Fruit fly (Drosophila melanogaster) whole organism, prepupa: ENCODE data around the gene PIG-F.

ENCODE experiments used
- CG16779 ChIP-seq: fragments of 200-800 bp; sonication (Bioruptor generic); optimal IDR thresholded peaks from 3 replicates; lab custom pipeline; 2017; ENCODE audit warnings: missing biosample characterization, mild to moderate bottlenecking, missing genetic modification characterization
- CG3032 ChIP-seq: fragments of 200-800 bp; optimal IDR thresholded peaks from 2 replicates; lab custom pipeline; 2019; ENCODE audit warnings: missing biosample characterization, mild to moderate bottlenecking, missing genetic modification characterization, moderate library complexity
- CG32006 ChIP-seq: fragments of 200-800 bp; sonication (Bioruptor generic); optimal IDR thresholded peaks from 3 replicates; lab custom pipeline; 2017; ENCODE audit warnings: missing biosample characterization, mild to moderate bottlenecking, missing genetic modification characterization
- CG34406 ChIP-seq: fragments of 200-800 bp; sonication (Bioruptor generic); optimal IDR thresholded peaks from 3 replicates; lab custom pipeline; 2016; ENCODE audit warnings: missing biosample characterization, missing genetic modification characterization
- CG6163 ChIP-seq: fragments of 200-800 bp; sonication (Bioruptor generic); IDR thresholded peaks from 3 replicates; pipeline ENCODE4 v1.3.6; 2022; ENCODE audit warnings: missing biosample characterization, missing genetic modification characterization
- CG7368 ChIP-seq: fragments of 200-800 bp; sonication (Bioruptor generic); optimal IDR thresholded peaks from 3 replicates; lab custom pipeline; 2016; ENCODE audit warnings: missing biosample characterization, missing genetic modification characterization
- CG8119 ChIP-seq: fragments of 200-800 bp; sonication (Bioruptor generic); IDR thresholded peaks from 3 replicates; pipeline ENCODE4 v1.3.6; 2022; ENCODE audit warnings: missing biosample characterization, missing genetic modification characterization
- Ets96B ChIP-seq: fragments of 200-800 bp; optimal IDR thresholded peaks from 2 replicates; lab custom pipeline; 2019; ENCODE audit warnings: missing biosample characterization, mild to moderate bottlenecking, missing genetic modification characterization, moderate library complexity
- Gug ChIP-seq: fragments of 200-800 bp; sonication (Bioruptor generic); IDR thresholded peaks from 2 replicates; pipeline ENCODE4 v1.3.6; 2022; ENCODE audit warnings: missing biosample characterization, missing genetic modification characterization
- esn ChIP-seq: fragments of 200-800 bp; sonication (Bioruptor generic); optimal IDR thresholded peaks from 2 replicates; lab custom pipeline; 2016; ENCODE audit warnings: missing biosample characterization, mild to moderate bottlenecking, missing genetic modification characterization, moderate library complexity
- fd59A ChIP-seq: fragments of 200-800 bp; sonication (Bioruptor generic); optimal IDR thresholded peaks from 2 replicates; lab custom pipeline; 2017; ENCODE audit warnings: missing biosample characterization, mild to moderate bottlenecking, missing genetic modification characterization, missing genetic modification reagents
- lz ChIP-seq: fragments of 200-800 bp; sonication (Bioruptor generic); optimal IDR thresholded peaks from 3 replicates; lab custom pipeline; 2016; ENCODE audit warnings: missing biosample characterization, missing genetic modification characterization
- net ChIP-seq: fragments of 200-800 bp; sonication (Bioruptor generic); optimal IDR thresholded peaks from 3 replicates; lab custom pipeline; 2016; ENCODE audit warnings: missing biosample characterization, missing genetic modification characterization
- svp ChIP-seq: fragments of 200-800 bp; sonication (Bioruptor generic); peaks from one replicate; lab custom pipeline; 2016; ENCODE audit warnings: missing biosample characterization, missing genetic modification characterization

DNA sequence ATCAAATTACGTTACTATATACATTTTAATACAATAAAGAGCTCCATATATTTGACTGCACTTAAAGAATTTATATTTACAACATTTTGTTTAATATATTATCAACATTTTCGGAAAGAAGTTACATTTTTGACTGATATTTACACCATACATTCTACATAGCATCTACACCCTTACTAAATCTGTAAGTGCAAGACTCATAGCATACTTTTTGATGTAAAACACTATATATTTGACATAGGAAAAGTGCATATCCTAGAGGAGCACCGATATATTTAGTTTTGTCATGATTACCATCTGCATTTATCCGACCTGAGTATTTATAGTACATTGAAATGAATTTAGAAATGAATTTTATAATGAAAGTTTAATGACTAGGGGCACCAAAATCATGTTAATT is 43.3 kb upstream of the PIG-F start:
- TF ChIP-seq CG16779 (tag; lab: Kevin White, UChicago) (no peak), Gug (GFP tag; lab: Robert Waterston, UW) (no peak), lz (GFP tag; lab: Kevin White, UChicago) (no peak), esn (GFP tag; lab: Kevin White, UChicago) (no peak), Ets96B (tag; lab: Kevin White, UChicago) (no peak), CG32006 (GFP tag; lab: Kevin White, UChicago) (no peak), net (no peak), fd59A (no peak), CG8119 (no peak), CG3032 (tag; lab: Kevin White, UChicago) (no peak), CG7368 (GFP tag; lab: Kevin White, UChicago) (no peak), svp (GFP tag; lab: Kevin White, UChicago) (no peak), CG6163 (GFP tag; lab: Robert Waterston, UW) (no peak), CG34406 (GFP tag; lab: Kevin White, UChicago) (no peak)
